Worm (Caenorhabditis elegans) whole organism, young adult: ENCODE data around the gene fbxa-106.
A peak's percentile ranks its signal among the peaks of the same experiment; 100 is the strongest.

Source experiments
- B0019.2 ChIP-seq: fragments of 200-800 bp; sonication (Bioruptor generic); conservative IDR thresholded peaks from 2 replicates; pipeline ENCODE4 v1.3.6; 2022; ENCODE audit warnings: missing genetic modification reagents, missing genetic modification characterization, missing compliant biosample characterization
- D2030.7 ChIP-seq: fragments of 200-800 bp; sonication (Bioruptor generic); IDR thresholded peaks from 2 replicates; pipeline ENCODE4 v1.3.6; 2022; ENCODE audit warnings: missing genetic modification reagents, missing genetic modification characterization, missing compliant biosample characterization
- F23B12.7 ChIP-seq: sonication (generic microtip); optimal IDR thresholded peaks from 2 replicates; lab custom pipeline; 2017; ENCODE audit warnings: missing genetic modification characterization, mild to moderate bottlenecking, missing compliant biosample characterization, antibody characterized with exemption, moderate library complexity; ENCODE audit not compliant: insufficient read depth
- F49E8.2 ChIP-seq: sonication (generic microtip); optimal IDR thresholded peaks from 3 replicates; lab custom pipeline; 2017; ENCODE audit warnings: missing genetic modification characterization, mild to moderate bottlenecking, missing compliant biosample characterization, antibody characterized with exemption, moderate library complexity; ENCODE audit not compliant: insufficient read depth
- F57A8.1 ChIP-seq: fragments of 200-800 bp; sonication (Bioruptor generic); optimal IDR thresholded peaks from 2 replicates; lab custom pipeline; 2018; ENCODE audit warnings: mild to moderate bottlenecking, missing genetic modification characterization, moderate library complexity, missing compliant biosample characterization
- K12H6.12 ChIP-seq: fragments of 200-800 bp; sonication (Bioruptor generic); optimal IDR thresholded peaks from 2 replicates; lab custom pipeline; 2018; ENCODE audit warnings: mild to moderate bottlenecking, missing genetic modification characterization, missing compliant biosample characterization
- T26A5.8 ChIP-seq: sonication (generic microtip); optimal IDR thresholded peaks from 2 replicates; lab custom pipeline; 2016; ENCODE audit warnings: missing genetic modification characterization, missing compliant biosample characterization
- Y95B8A.8 ChIP-seq: fragments of 200-800 bp; sonication (Bioruptor generic); IDR thresholded peaks from 2 replicates; pipeline ENCODE4 v1.3.6; 2022; ENCODE audit warnings: missing genetic modification reagents, missing genetic modification characterization, missing compliant biosample characterization
- athp-1 ChIP-seq: sonication (generic microtip); optimal IDR thresholded peaks from 2 replicates; lab custom pipeline; 2017; ENCODE audit warnings: mild to moderate bottlenecking, missing genetic modification characterization, missing compliant biosample characterization
- attf-5 ChIP-seq: fragments of 200-800 bp; sonication (Bioruptor generic); optimal IDR thresholded peaks from 2 replicates; lab custom pipeline; 2018; ENCODE audit warnings: mild to moderate bottlenecking, missing genetic modification characterization, missing compliant biosample characterization
- bed-2 ChIP-seq: fragments of 200-800 bp; sonication (Bioruptor generic); IDR thresholded peaks from 2 replicates; pipeline ENCODE4 v1.3.6; 2022; ENCODE audit warnings: missing genetic modification reagents, missing genetic modification characterization, missing compliant biosample characterization
- cebp-1 ChIP-seq, 2 experiments: fragments of 200-800 bp in 1 of 2; sonication (Bioruptor generic) in 1 of 2; sonication (generic microtip) in 1 of 2; IDR thresholded peaks in 1 of 2; optimal IDR thresholded peaks in 1 of 2; 2 replicates each; pipeline versions ENCODE4 v1.3.6 to Lab custom; 2017 to 2022; ENCODE audit warnings: missing compliant biosample characterization in 2 of 2, missing genetic modification characterization in 2 of 2, mild to moderate bottlenecking in 1 of 2, missing genetic modification reagents in 1 of 2, moderate library complexity in 1 of 2
- ceh-40 ChIP-seq: fragments of 200-800 bp; sonication (Bioruptor generic); IDR thresholded peaks from 2 replicates; pipeline ENCODE4 v1.3.6; 2022; ENCODE audit warnings: missing genetic modification characterization, missing compliant biosample characterization
- ceh-58 ChIP-seq: fragments of 200-800 bp; sonication (Bioruptor generic); IDR thresholded peaks from 2 replicates; pipeline ENCODE4 v1.3.6; 2022; ENCODE audit warnings: missing genetic modification characterization, missing compliant biosample characterization
- ceh-91 ChIP-seq: fragments of 200-800 bp; sonication (Bioruptor generic); IDR thresholded peaks from 2 replicates; pipeline ENCODE4 v1.3.6; 2022; ENCODE audit warnings: missing genetic modification reagents, missing genetic modification characterization, missing compliant biosample characterization
- dox-1 ChIP-seq: fragments of 200-800 bp; sonication (Bioruptor generic); IDR thresholded peaks from 2 replicates; pipeline ENCODE4 v1.3.6; 2022; ENCODE audit warnings: missing genetic modification reagents, missing genetic modification characterization, missing compliant biosample characterization
- efl-1 ChIP-seq: fragments of 150-350 bp; optimal IDR thresholded peaks from 2 replicates; lab custom pipeline; 2014; ENCODE audit warnings: missing biosample characterization, missing genetic modification reagents, missing genetic modification characterization
- hlh-12 ChIP-seq: sonication (generic microtip); optimal IDR thresholded peaks from 2 replicates; lab custom pipeline; 2016; ENCODE audit warnings: missing genetic modification characterization, missing compliant biosample characterization
- hlh-26 ChIP-seq: fragments of 200-800 bp; sonication (Bioruptor generic); conservative IDR thresholded peaks from 2 replicates; pipeline ENCODE4 v1.3.6; 2022; ENCODE audit warnings: missing genetic modification reagents, missing genetic modification characterization, missing compliant biosample characterization
- lag-1 ChIP-seq: fragments of 200-800 bp; sonication (Bioruptor generic); IDR thresholded peaks from 2 replicates; pipeline ENCODE4 v1.3.6; 2022; ENCODE audit warnings: missing genetic modification reagents, missing genetic modification characterization, missing compliant biosample characterization
- lsl-1 ChIP-seq: fragments of 200-800 bp; sonication (Bioruptor generic); optimal IDR thresholded peaks from 2 replicates; lab custom pipeline; 2018; ENCODE audit warnings: mild to moderate bottlenecking, missing genetic modification characterization, moderate library complexity, missing compliant biosample characterization
- mcd-1 ChIP-seq: fragments of 200-800 bp; sonication (Bioruptor generic); IDR thresholded peaks from 2 replicates; pipeline ENCODE4 v1.3.6; 2022; ENCODE audit warnings: missing genetic modification reagents, missing genetic modification characterization, missing compliant biosample characterization
- nhr-27 ChIP-seq: fragments of 200-800 bp; sonication (Bioruptor generic); optimal IDR thresholded peaks from 2 replicates; lab custom pipeline; 2018; ENCODE audit warnings: mild to moderate bottlenecking, missing genetic modification characterization, moderate library complexity, missing compliant biosample characterization
- nhr-90 ChIP-seq: sonication (generic microtip); optimal IDR thresholded peaks from 2 replicates; lab custom pipeline; 2016; ENCODE audit warnings: missing genotype, mild to moderate bottlenecking, missing genetic modification characterization, missing compliant biosample characterization
- pha-4 ChIP-seq: fragments of 150-350 bp; sonication (generic microtip); optimal IDR thresholded peaks from 2 replicates; lab custom pipeline; 2014; ENCODE audit warnings: missing biosample characterization, missing genetic modification reagents, missing genetic modification characterization
- rcor-1 ChIP-seq: fragments of 200-800 bp; sonication (Bioruptor generic); IDR thresholded peaks from 2 replicates; pipeline ENCODE4 v1.3.6; 2022; ENCODE audit warnings: missing genetic modification reagents, missing genetic modification characterization, missing compliant biosample characterization
- snpc-1.3 ChIP-seq: sonication (generic microtip); optimal IDR thresholded peaks from 2 replicates; lab custom pipeline; 2017; ENCODE audit warnings: missing genetic modification characterization, mild to moderate bottlenecking, missing compliant biosample characterization, antibody characterized with exemption, moderate library complexity, missing genotype, missing genetic modification reagents; ENCODE audit not compliant: insufficient read depth
- tbp1 ChIP-seq: fragments of 200-800 bp; sonication (Bioruptor generic); optimal IDR thresholded peaks from 2 replicates; lab custom pipeline; 2018; ENCODE audit warnings: mild to moderate bottlenecking, missing genetic modification characterization, missing compliant biosample characterization
- tbx-9 ChIP-seq: sonication (generic microtip); optimal IDR thresholded peaks from 2 replicates; lab custom pipeline; 2016; ENCODE audit warnings: borderline replicate concordance, missing genetic modification characterization, inconsistent platforms, missing compliant biosample characterization
- unc-130 ChIP-seq: sonication (generic microtip); optimal IDR thresholded peaks from 2 replicates; lab custom pipeline; 2016; ENCODE audit warnings: missing genetic modification reagents, missing genetic modification characterization, missing compliant biosample characterization
- unc-62 ChIP-seq: fragments of 150-350 bp; optimal IDR thresholded peaks from 2 replicates; lab custom pipeline; 2014; ENCODE audit warnings: missing biosample characterization, missing genetic modification reagents, missing genetic modification characterization
- ztf-22 ChIP-seq: fragments of 200-800 bp; sonication (Bioruptor generic); optimal IDR thresholded peaks from 2 replicates; lab custom pipeline; 2018; ENCODE audit warnings: mild to moderate bottlenecking, missing genetic modification characterization, moderate library complexity, missing compliant biosample characterization
- ztf-28 ChIP-seq: fragments of 200-800 bp; sonication (Bioruptor generic); IDR thresholded peaks from 2 replicates; pipeline ENCODE4 v1.3.6; 2022; ENCODE audit warnings: missing genetic modification reagents, missing genetic modification characterization, missing compliant biosample characterization

fbxa-106 gene

DNA sequence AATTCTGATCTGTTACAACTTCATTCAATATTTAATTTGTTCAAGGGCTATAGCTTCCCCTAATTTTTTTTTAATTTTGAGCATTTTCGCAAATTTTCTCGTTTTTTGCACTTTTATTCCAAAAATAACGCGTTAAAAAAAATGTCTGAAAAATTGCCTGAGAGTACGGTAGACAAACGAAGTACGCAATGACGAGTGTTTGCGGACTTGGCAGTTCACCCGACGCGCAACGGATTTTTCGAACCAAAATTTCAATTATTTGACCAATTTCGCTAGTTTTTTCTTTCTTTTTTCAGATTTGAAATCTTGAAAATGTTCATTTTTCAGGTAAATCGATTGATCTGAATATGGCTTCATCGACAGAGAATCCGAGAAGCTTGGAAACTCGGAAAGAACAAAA lies 42.2 kb upstream of the fbxa-106 start, which contains the start of gene fbxa-211:
Gene fbxa-211 (plus strand): TSS at position 328 of the 400 bp plus-strand sequence.
- TF ChIP-seq ztf-22 (GFP tag; lab: Kevin White, UChicago) (no peak), dox-1 (GFP tag; lab: Robert Waterston, UW) (no peak), efl-1 (GFP tag; lab: Kevin White, UChicago) (no peak), bed-2 (GFP tag; lab: Robert Waterston, UW) (no peak), tbx-9 (tag; lab: Kevin White, UChicago) (no peak), rcor-1 (GFP tag; lab: Robert Waterston, UW) (no peak), ceh-40 (GFP tag; lab: Robert Waterston, UW) (no peak), lsl-1 (peak; percentile 71), pha-4 (tag; lab: Kevin White, UChicago) (no peak), snpc-1.3 (tag; lab: Kevin White, UChicago) (peak; percentile 32), F49E8.2 (tag; lab: Kevin White, UChicago) (peak; percentile 43)
- TF ChIP-seq, all 124 proteins: peak for 3

DNA sequence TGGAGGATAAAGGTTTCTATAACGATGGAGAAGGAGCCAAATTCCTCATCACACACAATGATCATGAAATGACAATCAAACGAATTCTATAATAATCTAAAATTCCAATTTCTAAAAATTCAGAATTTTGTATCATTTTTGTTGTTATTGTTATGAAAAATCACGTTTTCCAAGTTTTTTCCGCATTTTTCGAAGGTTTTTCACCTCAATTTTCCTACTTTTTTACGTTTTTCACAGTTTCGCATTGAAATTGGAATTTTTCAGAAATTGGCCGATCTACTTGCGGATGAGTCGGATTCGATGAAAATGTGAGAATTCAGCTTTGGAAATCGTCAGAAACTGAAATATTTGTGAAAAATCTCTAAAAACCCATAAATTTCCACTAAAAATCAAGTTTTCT lies 40.1 kb upstream of the fbxa-106 start, which contains the start of gene fbxa-210:
Gene fbxa-210 (plus strand): TSS at position 301 of the 400 bp plus-strand sequence.
- no peak for TF ChIP-seq tbx-9 (tag; lab: Kevin White, UChicago)

DNA sequence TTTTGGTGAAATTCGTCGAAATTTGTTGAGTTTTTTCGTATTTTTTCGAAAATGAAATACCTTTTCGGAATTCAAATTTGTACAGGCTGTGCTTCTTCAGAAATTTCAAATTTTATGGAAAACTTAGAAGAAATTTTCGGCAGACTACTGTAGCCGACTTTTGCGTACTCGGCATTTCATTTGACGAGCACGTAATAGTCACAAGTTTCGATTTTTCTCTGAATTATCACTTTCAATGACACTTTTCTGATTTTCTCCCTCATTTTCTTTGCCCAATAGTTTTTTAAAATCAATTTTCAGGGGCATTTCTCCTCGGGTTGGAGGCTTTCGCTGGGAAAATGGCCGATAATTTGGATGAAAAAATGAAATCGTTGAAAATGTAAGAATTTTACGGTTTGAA lies 38.6 kb upstream of the fbxa-106 start, which contains the start of gene fbxa-107:
Gene fbxa-107 (plus strand): TSS at position 301 of the 400 bp plus-strand sequence.
- no peak for TF ChIP-seq unc-62 (GFP tag; lab: Kevin White, UChicago)
- TF ChIP-seq K12H6.12 = no peak
- no peak for TF ChIP-seq D2030.7 (GFP tag; lab: Robert Waterston, UW)
- no peak for TF ChIP-seq athp-1 (tag; lab: Kevin White, UChicago)
- no peak for TF ChIP-seq cebp-1 (GFP tag; IDR thresholded peaks at IDR 0.05; lab: Robert Waterston, UW)
- no peak for TF ChIP-seq cebp-1 (tag; optimal IDR thresholded peaks at IDR 0.05; lab: Kevin White, UChicago)
- TF ChIP-seq ceh-91 (GFP tag; lab: Robert Waterston, UW) = no peak
- TF ChIP-seq hlh-12 (tag; lab: Kevin White, UChicago) = no peak
- TF ChIP-seq nhr-27 = no peak
- TF ChIP-seq B0019.2 (GFP tag; lab: Robert Waterston, UW) = no peak
- no peak for TF ChIP-seq T26A5.8 (tag; lab: Kevin White, UChicago)
- no peak for TF ChIP-seq ceh-40 (GFP tag; lab: Robert Waterston, UW)
- TF ChIP-seq tbp1 (GFP tag; lab: Kevin White, UChicago) = no peak
- no peak for TF ChIP-seq F23B12.7 (tag; lab: Kevin White, UChicago)

DNA sequence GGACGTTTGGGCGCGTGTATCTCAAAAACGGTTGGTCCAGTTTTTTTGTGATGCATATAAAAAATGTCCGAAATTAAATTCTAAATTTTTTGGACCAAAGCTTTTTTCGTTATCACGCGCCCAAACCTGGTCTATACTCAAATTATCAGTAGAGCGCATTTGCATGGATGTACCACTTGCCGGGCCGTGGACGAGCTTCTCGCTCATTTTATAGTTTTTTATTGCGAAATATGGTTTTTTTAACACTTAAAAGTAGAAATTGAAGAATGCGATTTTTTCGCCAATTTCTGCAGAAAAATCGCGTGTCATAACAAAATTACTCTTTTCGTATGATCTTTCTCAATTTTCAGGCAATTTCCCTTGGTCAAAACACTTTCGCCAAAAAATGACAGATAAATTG lies 30.1 kb upstream of the fbxa-106 start:
- TF ChIP-seq mcd-1 (GFP tag; lab: Robert Waterston, UW) = peak; percentile 83
- peak; percentile 13 for TF ChIP-seq attf-5 (GFP tag; lab: Kevin White, UChicago)
- TF ChIP-seq cebp-1 (GFP tag; IDR thresholded peaks at IDR 0.05; lab: Robert Waterston, UW) = peak; percentile 93
- peak; percentile 90 for TF ChIP-seq cebp-1 (tag; optimal IDR thresholded peaks at IDR 0.05; lab: Kevin White, UChicago)
- TF ChIP-seq, all 124 proteins: peak for 3; not testable (repeated sequence) for 121

DNA sequence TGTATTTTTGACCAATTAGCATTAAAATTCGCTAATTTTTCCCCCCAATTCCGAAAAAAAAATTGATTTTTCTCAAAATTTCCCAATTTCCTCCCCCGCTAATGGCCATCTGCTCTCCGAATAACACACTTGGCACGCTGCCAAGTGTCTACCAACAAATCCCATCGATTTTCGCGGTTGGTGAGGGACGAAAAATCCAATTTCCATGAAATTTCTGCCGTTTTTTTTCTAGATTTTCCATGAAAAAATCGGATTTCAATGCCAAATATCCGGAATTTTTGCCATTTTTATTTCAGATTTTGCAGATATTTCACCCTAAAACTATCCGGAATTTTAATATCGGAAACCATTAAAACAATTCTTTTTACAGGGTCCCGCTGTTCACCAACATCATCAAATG lies 24.4 kb upstream of the fbxa-106 start:
- no peak for TF ChIP-seq Y95B8A.8 (GFP tag; lab: Robert Waterston, UW)
- TF ChIP-seq ceh-58 (GFP tag; lab: Robert Waterston, UW) = no peak
- TF ChIP-seq cebp-1 (GFP tag; IDR thresholded peaks at IDR 0.05; lab: Robert Waterston, UW) = no peak
- no peak for TF ChIP-seq cebp-1 (tag; optimal IDR thresholded peaks at IDR 0.05; lab: Kevin White, UChicago)

DNA sequence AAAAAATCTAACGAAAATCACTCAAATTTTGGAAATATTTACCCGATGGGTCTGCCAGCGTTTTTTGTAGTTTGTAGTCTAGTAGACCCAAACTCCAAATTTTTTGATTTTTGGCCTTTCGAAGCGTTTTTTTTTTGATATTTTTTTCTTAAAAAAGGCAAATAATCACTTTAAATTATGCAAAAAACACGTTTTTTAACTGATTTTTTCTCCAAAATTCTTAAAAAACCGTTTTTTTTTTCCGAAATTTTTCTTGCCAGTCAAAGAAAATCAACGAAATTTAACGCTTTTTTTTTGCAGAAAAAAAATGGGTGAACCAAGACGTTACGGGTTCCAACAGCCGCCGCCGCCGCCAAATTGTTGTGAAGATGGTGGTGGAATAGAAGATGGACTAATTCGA lies 23.0 kb upstream of the fbxa-106 start, which contains the start of gene Y37H2A.1:
Gene Y37H2A.1 (plus strand): TSS at position 301 of the 400 bp plus-strand sequence.
- TF ChIP-seq unc-130 (GFP tag; lab: Kevin White, UChicago) (no peak), nhr-90 (tag; lab: Kevin White, UChicago) (no peak), ztf-28 (GFP tag; lab: Robert Waterston, UW) (no peak), lsl-1 (no peak), lag-1 (GFP tag; lab: Robert Waterston, UW) (no peak), F57A8.1 (GFP tag; lab: Kevin White, UChicago) (no peak), hlh-26 (no peak)
